Fruit fly (Drosophila melanogaster) whole organism, wandering third instar larva: ENCODE measurements around the gene CG43138.

ENCODE experiments used
- Abd-B ChIP-seq: fragments of >200 bp; optimal IDR thresholded peaks from 2 replicates; lab custom pipeline; 2017; ENCODE audit warnings: missing biosample characterization, missing genetic modification characterization
- CG32264 ChIP-seq: fragments of 200-800 bp; sonication (Bioruptor generic); optimal IDR thresholded peaks from 2 replicates; lab custom pipeline; 2016; ENCODE audit warnings: missing biosample characterization, missing genetic modification characterization
- CG9705 ChIP-seq: fragments of 200-800 bp; sonication (Bioruptor generic); optimal IDR thresholded peaks from 2 replicates; lab custom pipeline; 2018; ENCODE audit warnings: missing biosample characterization, mild to moderate bottlenecking, missing genetic modification characterization
- CrebA ChIP-seq: fragments of 200-800 bp; sonication (Bioruptor generic); optimal IDR thresholded peaks from 2 replicates; lab custom pipeline; 2016; ENCODE audit warnings: missing biosample characterization, mild to moderate bottlenecking, missing genetic modification characterization, borderline replicate concordance
- Dfd ChIP-seq: fragments of >200 bp; optimal IDR thresholded peaks from 2 replicates; lab custom pipeline; 2017; ENCODE audit warnings: missing biosample characterization, missing genetic modification characterization
- Dif ChIP-seq: fragments of 200-275, 200-300 bp; sonication (Bioruptor generic); optimal IDR thresholded peaks from 2 replicates; lab custom pipeline; 2018; ENCODE audit warnings: missing biosample characterization, missing genetic modification characterization; ENCODE audit not compliant: partially characterized antibody
- GATAd ChIP-seq: sonication (Bioruptor generic); optimal IDR thresholded peaks from 2 replicates; lab custom pipeline; 2016; ENCODE audit warnings: missing biosample characterization, missing genetic modification characterization
- HLH106 ChIP-seq: fragments of 200-800 bp; optimal IDR thresholded peaks from 3 replicates; lab custom pipeline; 2019; ENCODE audit warnings: missing biosample characterization, mild to moderate bottlenecking, missing genetic modification characterization, moderate library complexity
- Hnf4 ChIP-seq: fragments of 200-800 bp; sonication (Bioruptor generic); optimal IDR thresholded peaks from 2 replicates; lab custom pipeline; 2016; ENCODE audit warnings: missing biosample characterization, mild to moderate bottlenecking, missing genetic modification characterization
- Hr78 ChIP-seq: fragments of >200 bp; optimal IDR thresholded peaks from 2 replicates; lab custom pipeline; 2017; ENCODE audit warnings: missing biosample characterization, missing genetic modification characterization
- Hr83 ChIP-seq: fragments of 200-300 bp; sonication (Bioruptor generic); optimal IDR thresholded peaks from 2 replicates; lab custom pipeline; 2016; ENCODE audit warnings: missing biosample characterization, mild to moderate bottlenecking, missing genetic modification characterization, moderate library complexity; ENCODE audit not compliant: poor library complexity, severe bottlenecking
- Jra ChIP-seq: sonication (Bioruptor generic); optimal IDR thresholded peaks from 2 replicates; lab custom pipeline; 2016; ENCODE audit warnings: missing biosample characterization, missing genetic modification characterization
- Mio ChIP-seq: sonication (Bioruptor generic); optimal IDR thresholded peaks from 2 replicates; lab custom pipeline; 2016; ENCODE audit warnings: missing biosample characterization, missing genetic modification characterization
- Myc ChIP-seq: fragments of >200 bp; optimal IDR thresholded peaks from 2 replicates; lab custom pipeline; 2017
- N ChIP-seq: fragments of >200 bp; optimal IDR thresholded peaks from 2 replicates; lab custom pipeline; 2018; ENCODE audit warnings: missing biosample characterization, missing external identifiers, missing genetic modification characterization
- OdsH ChIP-seq: fragments of 200-800 bp; sonication (Bioruptor generic); optimal IDR thresholded peaks from 2 replicates; lab custom pipeline; 2016; ENCODE audit warnings: missing biosample characterization, mild to moderate bottlenecking, missing genetic modification characterization
- Rel ChIP-seq, 2 experiments: fragments of 200-800 bp; sonication (Bioruptor generic) in 1 of 2; optimal IDR thresholded peaks; 2 replicates in 1 of 2; 3 replicates in 1 of 2; lab custom pipeline; 2016 to 2019; ENCODE audit warnings: mild to moderate bottlenecking in 2 of 2, missing biosample characterization in 2 of 2, missing genetic modification characterization in 2 of 2, moderate library complexity in 1 of 2
- Sp1 ChIP-seq: fragments of 200-800 bp; sonication (Bioruptor generic); optimal IDR thresholded peaks from 3 replicates; lab custom pipeline; 2019; ENCODE audit warnings: missing biosample characterization, mild to moderate bottlenecking, missing genetic modification characterization, moderate library complexity
- br ChIP-seq: fragments of 200-800 bp; sonication (Bioruptor generic); optimal IDR thresholded peaks from 2 replicates; lab custom pipeline; 2016; ENCODE audit warnings: missing biosample characterization, missing genetic modification characterization
- brk ChIP-seq: fragments of 200-800 bp; sonication (Bioruptor generic); optimal IDR thresholded peaks from 2 replicates; lab custom pipeline; 2016; ENCODE audit warnings: missing biosample characterization, mild to moderate bottlenecking, missing genetic modification characterization
- dl ChIP-seq, 2 experiments: fragments of 175-275, 200-275 bp in 1 of 2; fragments of 200-275 bp in 1 of 2; sonication (Bioruptor generic); optimal IDR thresholded peaks; lab custom pipeline; 2018; ENCODE audit warnings: mild to moderate bottlenecking in 2 of 2, missing biosample characterization in 2 of 2, missing genetic modification characterization in 2 of 2, moderate library complexity in 2 of 2; ENCODE audit not compliant: partially characterized antibody in 2 of 2, insufficient read depth in 1 of 2
- dmrt93B ChIP-seq: fragments of 200-800 bp; sonication (Bioruptor generic); optimal IDR thresholded peaks from 2 replicates; lab custom pipeline; 2018; ENCODE audit warnings: missing biosample characterization, mild to moderate bottlenecking, missing genetic modification characterization
- dsf ChIP-seq: sonication (Bioruptor generic); optimal IDR thresholded peaks from 2 replicates; lab custom pipeline; 2016; ENCODE audit warnings: missing biosample characterization, missing genetic modification characterization, borderline replicate concordance
- ey ChIP-seq: fragments of 200-800 bp; sonication (Bioruptor generic); optimal IDR thresholded peaks from 2 replicates; lab custom pipeline; 2016; ENCODE audit warnings: missing biosample characterization, missing genetic modification characterization
- foxo ChIP-seq, 2 experiments: fragments of 200-800 bp; sonication (Bioruptor generic); optimal IDR thresholded peaks; 2 replicates in 1 of 2; 3 replicates in 1 of 2; lab custom pipeline; 2016 to 2017; ENCODE audit warnings: missing biosample characterization in 2 of 2, missing genetic modification characterization in 2 of 2
- fru ChIP-seq: fragments of 200-800 bp; sonication (Bioruptor generic); optimal IDR thresholded peaks from 3 replicates; lab custom pipeline; 2016; ENCODE audit warnings: missing biosample characterization, mild to moderate bottlenecking, missing genetic modification characterization
- h ChIP-seq: fragments of 200-800 bp; sonication (Bioruptor generic); optimal IDR thresholded peaks from 3 replicates; lab custom pipeline; 2016; ENCODE audit warnings: missing biosample characterization, mild to moderate bottlenecking, missing genetic modification characterization
- jim ChIP-seq: fragments of 175-275, 200-325 bp; sonication (Bioruptor generic); optimal IDR thresholded peaks from 2 replicates; lab custom pipeline; 2016; ENCODE audit warnings: missing biosample characterization, mild to moderate bottlenecking, missing genetic modification characterization
- lola ChIP-seq: fragments of >200 bp; optimal IDR thresholded peaks from 2 replicates; lab custom pipeline; 2017; ENCODE audit warnings: missing biosample characterization, missing genetic modification characterization
- pan ChIP-seq: fragments of >200 bp; optimal IDR thresholded peaks from 2 replicates; lab custom pipeline; 2017
- psq ChIP-seq: fragments of 200-800 bp; sonication (Bioruptor generic); optimal IDR thresholded peaks from 3 replicates; lab custom pipeline; 2017; ENCODE audit warnings: missing biosample characterization, mild to moderate bottlenecking, missing genetic modification characterization, moderate library complexity
- rgr ChIP-seq: fragments of 200-800 bp; sonication (Bioruptor generic); optimal IDR thresholded peaks from 3 replicates; lab custom pipeline; 2016; ENCODE audit warnings: missing biosample characterization, mild to moderate bottlenecking, missing genetic modification characterization
- sage ChIP-seq: fragments of 200-800 bp; sonication (Bioruptor generic); optimal IDR thresholded peaks from 2 replicates; lab custom pipeline; 2016; ENCODE audit warnings: missing biosample characterization, mild to moderate bottlenecking, missing genetic modification characterization
- tai ChIP-seq: sonication (Bioruptor generic); optimal IDR thresholded peaks from 2 replicates; lab custom pipeline; 2016; ENCODE audit warnings: missing biosample characterization, missing genetic modification characterization
- usp ChIP-seq: fragments of >200 bp; optimal IDR thresholded peaks from 2 replicates; lab custom pipeline; 2017; ENCODE audit warnings: missing biosample characterization, missing genetic modification characterization
- woc ChIP-seq: sonication (Bioruptor generic); optimal IDR thresholded peaks from 2 replicates; lab custom pipeline; 2016; ENCODE audit warnings: missing biosample characterization, mild to moderate bottlenecking, missing genetic modification characterization

Gene CG43138

DNA sequence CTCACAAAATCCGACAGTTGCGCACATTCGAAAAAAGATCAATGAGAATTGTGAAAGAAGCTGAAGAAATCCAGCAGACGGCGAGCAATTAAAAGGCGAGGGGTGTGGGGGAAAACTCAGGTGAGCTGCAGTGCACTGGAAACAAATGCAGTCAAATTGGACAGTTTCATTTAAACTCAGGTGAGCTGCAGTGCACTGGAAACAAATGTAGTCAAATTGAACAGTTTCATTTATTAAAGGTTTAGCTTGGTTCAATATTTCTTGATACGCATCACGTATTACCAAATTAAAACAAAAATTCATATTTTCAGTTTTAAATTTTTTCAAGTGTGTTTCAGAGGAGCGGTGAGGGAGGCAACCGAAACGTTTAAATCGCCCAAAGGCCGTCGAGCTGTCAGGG is 4.3 kb upstream of the CG43138 start:
- TF ChIP-seq HLH106 (tag; lab: Kevin White, UChicago) (peak; percentile 15), foxo (GFP tag; optimal IDR thresholded peaks at IDR 0.05; lab: Kevin White, UChicago) (peak in 1 of 2 experiments; percentile 36), woc (GFP tag; lab: Kevin White, UChicago) (peak; percentile 34), rgr (peak; percentile 5), Abd-B (GFP tag; lab: Kevin White, UChicago) (no peak), ey (peak; percentile 12), h (GFP tag; lab: Kevin White, UChicago) (peak; percentile 30), fru (GFP tag; lab: Kevin White, UChicago) (peak; percentile 32), OdsH (peak; percentile 3), CG9705 (GFP tag; lab: Kevin White, UChicago) (no peak), Dfd (no peak)

DNA sequence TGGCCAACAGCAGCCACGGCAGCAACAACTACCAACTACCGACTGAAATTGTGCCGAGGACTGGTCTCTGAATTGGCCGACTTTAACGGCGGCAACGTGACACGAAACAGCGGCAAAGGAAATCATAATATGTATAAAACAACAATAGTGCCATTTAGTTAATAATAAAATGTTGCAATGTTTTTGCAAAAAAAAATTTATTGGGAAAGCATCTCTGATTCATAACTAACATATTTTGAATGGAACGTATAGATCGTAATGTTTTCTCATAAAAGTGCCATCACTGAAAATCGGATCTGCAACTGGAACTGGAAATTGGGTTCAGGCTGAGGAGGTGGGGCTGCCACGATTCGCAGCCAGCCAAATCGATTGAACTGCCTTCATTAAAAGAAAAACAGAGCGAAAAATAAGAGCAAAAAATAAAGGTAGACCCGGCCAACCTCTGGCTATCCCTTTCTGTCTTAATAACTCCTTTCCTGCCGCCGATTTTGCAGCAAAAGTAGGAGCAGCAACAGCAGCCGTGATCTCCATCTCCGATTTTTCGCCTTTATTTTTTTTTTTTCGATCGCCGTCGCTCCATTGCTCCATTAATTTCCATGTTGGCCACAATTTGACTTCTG is 1.9 kb upstream of the CG43138 start:
- no peak for TF ChIP-seq GATAd
- TF ChIP-seq pan (lab: Kevin White, UChicago), result no peak
- TF ChIP-seq h (GFP tag; lab: Kevin White, UChicago), result peak; percentile 83
- TF ChIP-seq N, result no peak
- no peak for TF ChIP-seq Mio (GFP tag; lab: Kevin White, UChicago)
- TF ChIP-seq woc (GFP tag; lab: Kevin White, UChicago), result peak; percentile 81
- TF ChIP-seq fru (GFP tag; lab: Kevin White, UChicago), result peak; percentile 81
- TF ChIP-seq CG9705 (GFP tag; lab: Kevin White, UChicago), result peak; percentile 22
- no peak for TF ChIP-seq Myc (lab: Kevin White, UChicago)
- TF ChIP-seq Jra (GFP tag; lab: Kevin White, UChicago), result peak; percentile 36
- peak; percentile 17 for TF ChIP-seq dsf (GFP tag; lab: Kevin White, UChicago)
- TF ChIP-seq sage (GFP tag; lab: Kevin White, UChicago), result peak; percentile 45
- peak; percentile 80 for TF ChIP-seq OdsH
- TF ChIP-seq rgr, result peak; percentile 65
- TF ChIP-seq tai (GFP tag; lab: Kevin White, UChicago), result peak; percentile 60
- TF ChIP-seq Sp1 (GFP tag; lab: Kevin White, UChicago), result peak; percentile 68
- peak; percentile 56 for TF ChIP-seq dmrt93B (GFP tag; lab: Kevin White, UChicago)
- TF ChIP-seq ey, result peak; percentile 77
- TF ChIP-seq usp (GFP tag; lab: Kevin White, UChicago), result no peak
- TF ChIP-seq brk (GFP tag; lab: Kevin White, UChicago), result peak; percentile 48
- TF ChIP-seq Hnf4 (GFP tag; lab: Kevin White, UChicago), result peak; percentile 77
- TF ChIP-seq Hr78 (GFP tag; lab: Kevin White, UChicago), result no peak
- TF ChIP-seq psq (GFP tag; lab: Kevin White, UChicago), result peak; percentile 68
- TF ChIP-seq foxo (GFP tag; optimal IDR thresholded peaks at IDR 0.05; lab: Kevin White, UChicago), result peak in 1 of 2 experiments; percentile 79
- peak; percentile 79 for TF ChIP-seq br (GFP tag; lab: Kevin White, UChicago)
- peak; percentile 50 for TF ChIP-seq CG32264
- TF ChIP-seq CrebA (GFP tag; lab: Kevin White, UChicago), result peak; percentile 32
- TF ChIP-seq dl (GFP tag; optimal IDR thresholded peaks at IDR 0.05; lab: Kevin White, UChicago; ENCODE audit: insufficient read depth in 1 of 2, partially characterized antibody in 2 of 2), result no peak
- TF ChIP-seq HLH106 (tag; lab: Kevin White, UChicago), result peak; percentile 67

DNA sequence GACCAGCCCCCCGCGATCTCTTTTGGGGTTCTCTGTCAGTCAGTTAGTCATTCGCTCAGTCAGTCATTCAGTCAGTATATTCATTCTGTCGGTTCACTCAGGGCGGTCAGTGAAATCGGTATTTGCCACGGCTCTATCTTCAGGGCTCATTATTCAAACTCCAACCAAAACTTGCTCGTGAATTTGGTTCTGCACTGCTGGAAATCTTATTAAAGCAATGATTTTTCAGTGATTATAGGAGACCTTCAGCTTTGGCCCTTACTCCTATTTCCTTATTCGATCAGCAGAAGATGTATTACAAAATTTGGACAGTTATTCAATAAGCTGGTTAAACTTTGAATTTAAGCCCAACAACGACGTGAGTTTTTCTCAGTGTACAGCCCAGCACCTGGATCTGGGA is 1.2 kb upstream of the CG43138 start:
- TF ChIP-seq Rel (GFP tag; optimal IDR thresholded peaks at IDR 0.05; lab: Kevin White, UChicago) (no peak), Rel (tag; optimal IDR thresholded peaks at IDR 0.05; lab: Kevin White, UChicago) (no peak), lola (no peak), br (GFP tag; lab: Kevin White, UChicago) (no peak), brk (GFP tag; lab: Kevin White, UChicago) (no peak), OdsH (no peak), sage (GFP tag; lab: Kevin White, UChicago) (no peak)

DNA sequence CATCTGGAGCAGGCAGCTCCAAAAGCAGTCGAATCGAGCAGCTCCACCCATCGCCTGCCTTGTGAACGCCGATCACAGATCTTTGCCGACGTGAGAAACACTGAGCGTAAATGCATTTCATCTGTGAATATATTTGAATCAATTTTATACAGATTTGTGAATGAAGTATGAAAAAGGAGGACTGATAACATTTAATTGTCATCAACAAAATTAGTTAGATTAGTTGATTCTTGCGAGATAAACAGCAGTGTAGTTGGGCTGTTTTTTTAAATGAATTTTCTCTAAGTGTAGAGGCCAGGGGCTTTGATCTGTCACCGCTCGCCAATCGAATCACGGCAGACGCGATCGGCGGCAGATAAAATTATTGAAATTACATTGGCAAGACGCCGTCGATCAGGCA is 2.1 kb downstream of the CG43138 start:
- TF ChIP-seq pan (lab: Kevin White, UChicago) (no peak), GATAd (no peak), lola (no peak), foxo (GFP tag; optimal IDR thresholded peaks at IDR 0.05; lab: Kevin White, UChicago) (peak in 1 of 2 experiments; percentile 29), CrebA (GFP tag; lab: Kevin White, UChicago) (no peak), h (GFP tag; lab: Kevin White, UChicago) (peak; percentile 19), Hr78 (GFP tag; lab: Kevin White, UChicago) (no peak), sage (GFP tag; lab: Kevin White, UChicago) (no peak), rgr (no peak), ey (peak; percentile 28), HLH106 (tag; lab: Kevin White, UChicago) (peak; percentile 34), psq (GFP tag; lab: Kevin White, UChicago) (no peak), tai (GFP tag; lab: Kevin White, UChicago) (no peak), Hr83 (no peak), jim (GFP tag; lab: Kevin White, UChicago) (no peak), fru (GFP tag; lab: Kevin White, UChicago) (peak; percentile 9), br (GFP tag; lab: Kevin White, UChicago) (no peak), dmrt93B (GFP tag; lab: Kevin White, UChicago) (no peak), Dif (GFP tag; lab: Kevin White, UChicago) (no peak), Hnf4 (GFP tag; lab: Kevin White, UChicago) (no peak)
